Worm (Caenorhabditis elegans) whole organism, L4/young adult: Measurements from ENCODE around the gene str-244.

Experiments used
- W03F9.2 ChIP-seq: fragments of 150-350 bp; optimal IDR thresholded peaks from 2 replicates; lab custom pipeline; 2014; ENCODE audit warnings: missing biosample characterization, missing genetic modification characterization
- dao-5 ChIP-seq: sonication (generic microtip); optimal IDR thresholded peaks from 2 replicates; lab custom pipeline; 2016; ENCODE audit warnings: missing genotype, missing genetic modification characterization, moderate library complexity, missing compliant biosample characterization

ce11 chrV:3080792-3081191 is 21.9 kb upstream of the str-244 start, which contains the start of gene srt-5:
- TF ChIP-seq W03F9.2 (tag; lab: Kevin White, UChicago): no peak
- no peak for TF ChIP-seq dao-5 (tag; lab: Kevin White, UChicago)
